Worm (Caenorhabditis elegans) whole organism, midembryonic: Measurements from ENCODE around the gene fbxa-7.
"Not testable (repeated sequence)": the region's sequence is repeated elsewhere in the genome, so short reads cannot be mapped to it uniquely, and the experiment has no call there.

Source experiments
- T22C8.4 ChIP-seq: fragments of 200-800 bp; sonication (Bioruptor generic); IDR thresholded peaks from 2 replicates; pipeline ENCODE4 v1.3.6; 2022; ENCODE audit warnings: missing genetic modification characterization, missing compliant biosample characterization
- flt-1 ChIP-seq: fragments of 200-800 bp; sonication (Bioruptor generic); IDR thresholded peaks from 2 replicates; pipeline ENCODE4 v1.3.6; 2022; ENCODE audit warnings: missing genetic modification characterization, missing compliant biosample characterization
- klf-2 ChIP-seq: fragments of 200-800 bp; sonication (Bioruptor generic); conservative IDR thresholded peaks from 2 replicates; pipeline ENCODE4 v1.3.6; 2022; ENCODE audit warnings: missing genetic modification reagents, missing genetic modification characterization, missing compliant biosample characterization
- ref-1 ChIP-seq: fragments of 200-800 bp; sonication (Bioruptor generic); conservative IDR thresholded peaks from 2 replicates; pipeline ENCODE4 v1.3.6; 2022; ENCODE audit warnings: missing genetic modification reagents, missing genetic modification characterization, missing compliant biosample characterization

- not testable (repeated sequence) for TF ChIP-seq flt-1 (GFP tag; lab: Robert Waterston, UW); klf-2 (GFP tag; lab: Robert Waterston, UW); ref-1; T22C8.4
Measured at ce11 chrIII:2261353-2261752, 10.1 kb upstream of the fbxa-7 start, which contains the start of gene fbxa-42.
